Fruit fly (Drosophila melanogaster): ENCODE results near the gene CG12728.

CG12728 gene

DNA sequence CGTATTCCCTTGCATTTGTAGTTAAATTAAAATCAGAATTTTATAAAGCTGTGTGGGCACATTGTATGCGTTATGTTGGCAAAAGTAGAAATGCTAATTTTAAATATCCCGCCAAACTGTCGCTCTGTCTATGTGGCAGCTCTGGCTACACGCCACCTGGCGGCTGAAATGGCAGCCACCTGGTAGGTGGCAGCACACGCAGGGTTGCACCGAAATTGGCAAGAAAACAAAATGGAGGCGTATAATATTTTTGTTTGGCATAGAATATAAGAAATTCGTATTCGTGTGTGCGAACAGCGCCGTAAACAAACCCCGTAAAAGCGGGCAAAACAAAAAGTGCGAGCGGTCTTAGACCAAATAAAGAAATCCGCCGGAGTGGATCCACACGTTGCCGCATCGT is 34.5 kb upstream of the CG12728 start, which contains the start of gene CG12236:
CG12236 (plus strand) TSS at position 220 of the 400 bp plus-strand sequence.
- peak; percentile 37 for TF ChIP-seq CG17801 (GFP tag; optimal IDR thresholded peaks at IDR 0.05; ENCODE audit: partially characterized antibody)

DNA sequence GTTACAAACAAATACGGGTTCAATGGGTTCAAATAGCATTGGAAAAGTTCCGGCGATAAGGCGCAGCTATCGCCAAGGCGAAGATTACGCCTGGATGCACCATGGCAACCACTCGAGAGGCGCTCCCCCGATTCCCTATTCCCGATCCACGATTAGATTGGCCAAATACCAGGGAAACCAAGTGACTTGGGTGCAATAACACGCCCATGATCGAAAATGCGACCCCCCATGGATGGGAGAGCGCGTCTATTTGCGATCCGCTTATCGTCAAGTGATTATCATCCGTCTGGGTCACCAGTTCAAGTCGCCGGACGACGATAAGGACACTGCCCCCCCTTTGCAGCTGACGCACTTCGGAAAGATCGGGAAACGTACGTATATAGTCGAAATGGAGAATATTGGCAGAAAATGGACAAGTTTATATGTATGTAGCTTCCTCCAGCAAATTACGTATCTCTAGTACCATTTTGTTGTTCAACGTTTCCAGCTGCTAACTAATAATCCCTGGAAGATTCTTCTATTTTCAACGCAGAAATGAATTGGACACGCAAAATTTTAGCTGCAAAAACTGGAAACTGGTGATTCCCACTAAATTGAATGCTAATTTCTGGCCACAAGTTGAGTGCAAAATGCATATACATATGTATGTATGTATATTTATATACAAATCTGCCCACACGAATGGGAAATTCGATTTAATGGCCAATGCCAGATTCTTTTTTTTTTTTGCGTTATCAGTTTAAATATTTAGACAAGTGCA is 27.2 kb upstream of the CG12728 start:
- TF ChIP-seq CG17801 (GFP tag; optimal IDR thresholded peaks at IDR 0.05; ENCODE audit: partially characterized antibody): no peak

DNA sequence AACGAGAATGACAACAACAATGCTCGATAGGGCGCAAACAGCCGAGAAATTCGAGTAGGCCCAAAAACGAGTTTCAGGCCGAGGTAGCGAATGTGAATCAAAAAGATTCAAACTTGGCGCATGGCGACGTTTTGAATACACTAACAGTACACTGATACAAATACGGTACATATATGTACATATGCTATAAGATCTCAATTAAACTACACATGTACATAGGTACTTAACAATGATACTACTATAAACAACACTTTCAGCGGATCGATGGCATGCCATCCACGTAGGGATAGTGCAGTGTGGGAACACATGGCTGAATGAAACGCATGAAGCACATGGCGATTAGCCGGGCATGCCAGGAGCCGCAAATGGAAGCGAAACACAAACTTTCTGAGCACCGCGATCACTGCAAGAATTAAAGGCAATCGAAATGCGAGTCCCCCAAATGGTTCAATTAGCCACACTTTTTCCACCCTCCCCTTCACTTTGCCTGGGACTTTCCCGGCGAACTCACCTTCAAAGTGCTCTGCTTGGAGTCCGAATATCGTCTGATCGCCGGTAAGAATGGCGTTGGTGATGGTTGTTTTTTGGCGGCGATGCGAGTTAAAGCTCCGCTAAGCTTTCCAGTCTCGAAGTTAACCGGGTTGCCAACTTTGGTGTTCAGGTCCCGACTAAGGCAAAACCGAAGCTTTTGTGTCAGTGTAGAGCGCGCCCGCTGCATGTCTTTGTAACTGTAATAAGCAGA is 26.5 kb upstream of the CG12728 start:
- TF ChIP-seq CG17801 (GFP tag; optimal IDR thresholded peaks at IDR 0.05; ENCODE audit: partially characterized antibody): peak; percentile 79

DNA sequence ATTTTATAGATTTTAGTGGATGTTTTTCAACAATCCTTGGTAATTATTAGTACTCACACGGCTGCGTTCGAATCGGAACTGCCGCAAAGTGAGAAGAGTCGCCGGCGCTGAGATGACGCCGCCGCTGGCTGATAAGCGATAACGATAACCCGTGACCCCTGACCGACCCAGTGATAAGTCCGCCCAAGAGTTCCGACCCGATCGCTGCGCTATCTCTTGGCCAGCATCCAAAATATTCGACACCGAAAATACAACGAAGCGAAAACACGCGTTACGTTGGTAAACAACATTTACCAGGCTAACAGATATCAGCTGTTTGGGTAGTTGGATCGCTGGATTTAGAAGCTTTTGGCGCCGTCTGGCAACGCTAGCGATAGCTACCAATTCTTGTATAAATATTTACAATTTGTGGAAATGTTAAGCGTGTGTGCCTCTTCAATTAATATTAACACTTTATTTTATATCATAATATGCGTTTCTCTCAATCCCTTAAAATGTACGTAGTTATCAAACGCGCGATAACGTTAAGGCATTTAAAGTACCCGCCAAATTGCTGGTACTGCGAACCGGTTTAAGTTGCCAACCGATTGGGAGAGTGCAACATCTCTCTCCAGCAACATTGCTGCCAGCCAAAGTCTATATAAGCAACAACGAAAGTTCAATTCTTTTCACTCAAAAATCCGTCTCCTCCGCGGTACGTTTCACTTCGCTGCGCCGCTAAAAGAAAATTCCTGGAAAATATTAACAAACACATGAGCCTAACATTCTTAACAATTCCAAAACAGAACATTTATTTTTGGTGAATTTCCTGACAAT is 25.7 kb upstream of the CG12728 start, which contains the start of the genes Shmt and CG3726:
Shmt (minus strand) TSS at position 304 of the 816 bp plus-strand sequence.
CG3726 (plus strand) TSS at position 604 of the 816 bp plus-strand sequence.
- TF ChIP-seq CG17801 (GFP tag; optimal IDR thresholded peaks at IDR 0.05; ENCODE audit: partially characterized antibody): no peak

DNA sequence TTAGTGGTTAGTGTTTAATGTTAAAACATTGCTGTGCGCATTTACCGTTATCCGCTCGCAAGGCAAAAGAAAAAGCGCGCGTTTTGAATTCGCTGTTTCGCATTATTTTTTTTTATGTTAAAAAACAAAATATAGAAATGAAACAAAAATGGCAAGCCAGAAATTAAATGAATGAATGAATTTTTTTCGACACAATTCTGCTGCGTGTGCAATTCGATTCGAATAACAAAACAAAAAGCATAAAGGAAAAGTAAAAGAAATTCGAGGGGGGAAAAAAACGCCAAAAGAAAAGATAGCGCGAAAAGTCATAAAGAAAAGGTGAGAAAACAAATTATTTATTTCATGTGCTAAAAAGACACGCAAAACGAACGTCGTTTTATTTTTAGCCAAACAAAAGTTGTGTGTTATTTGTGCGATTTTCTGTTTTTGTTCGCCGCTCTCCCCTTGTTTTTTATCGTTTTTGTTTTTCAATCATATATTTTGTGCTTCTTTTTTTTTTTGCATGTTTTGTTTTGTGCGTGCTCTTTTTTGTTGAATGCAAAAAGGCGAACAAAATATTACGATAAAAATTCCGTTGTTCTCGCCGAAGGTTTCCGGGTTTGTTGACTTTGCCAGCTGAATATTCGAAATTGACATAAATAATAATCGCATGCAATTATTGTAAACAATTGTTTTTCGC is 25.0 kb upstream of the CG12728 start:
- peak; percentile 25 for TF ChIP-seq CG17801 (GFP tag; optimal IDR thresholded peaks at IDR 0.05; ENCODE audit: partially characterized antibody)

DNA sequence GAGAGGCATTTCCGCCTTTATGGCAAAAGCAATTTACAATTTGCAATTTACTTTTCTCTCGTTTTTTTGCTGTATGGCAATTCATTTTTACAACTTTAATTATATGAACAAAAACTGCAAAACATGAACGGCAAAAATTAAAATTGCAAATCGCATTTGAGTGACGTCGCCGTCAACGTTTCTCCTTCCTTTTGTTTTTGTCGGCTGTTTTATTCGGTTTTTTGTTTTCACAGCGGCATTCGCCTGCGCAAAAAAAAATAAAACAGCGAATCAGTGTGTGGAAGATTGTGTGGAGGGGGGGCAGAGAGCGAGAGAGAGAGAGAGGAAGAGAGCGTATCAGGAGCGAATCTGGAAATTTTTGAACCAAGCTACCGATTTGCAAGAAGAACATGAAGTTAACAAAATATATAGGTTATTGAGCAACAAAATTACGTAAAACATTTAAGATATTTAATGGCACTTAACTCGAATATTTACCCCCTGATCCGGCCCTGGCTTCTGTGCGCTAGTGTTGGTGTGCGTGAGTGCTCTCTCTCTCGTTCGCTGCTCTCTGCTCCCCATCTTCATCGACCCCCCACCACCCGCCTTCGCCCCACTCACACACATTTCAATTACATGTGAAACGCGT is 23.8 kb upstream of the CG12728 start:
- TF ChIP-seq CG17801 (GFP tag; optimal IDR thresholded peaks at IDR 0.05; ENCODE audit: partially characterized antibody): peak; percentile 94

DNA sequence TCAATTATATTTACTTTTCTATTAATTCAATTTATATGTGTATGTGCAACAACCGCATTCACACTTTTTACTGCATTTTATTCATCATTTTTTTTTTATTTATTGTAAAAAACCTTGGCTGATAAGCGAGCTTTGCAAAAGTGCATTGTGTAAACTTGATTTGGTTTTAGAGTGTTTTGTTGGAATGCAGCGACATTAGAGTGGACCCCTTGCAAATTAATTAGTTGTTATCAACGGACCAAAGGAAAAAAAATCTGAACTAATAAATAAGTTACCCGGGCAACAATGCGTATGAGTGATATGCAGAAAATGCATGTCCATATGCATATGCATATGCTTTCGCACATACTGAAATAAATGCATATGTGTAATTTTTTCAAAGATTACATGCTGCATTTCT is 21.5 kb upstream of the CG12728 start:
- TF ChIP-seq CG17801 (GFP tag; optimal IDR thresholded peaks at IDR 0.05; ENCODE audit: partially characterized antibody): no peak

DNA sequence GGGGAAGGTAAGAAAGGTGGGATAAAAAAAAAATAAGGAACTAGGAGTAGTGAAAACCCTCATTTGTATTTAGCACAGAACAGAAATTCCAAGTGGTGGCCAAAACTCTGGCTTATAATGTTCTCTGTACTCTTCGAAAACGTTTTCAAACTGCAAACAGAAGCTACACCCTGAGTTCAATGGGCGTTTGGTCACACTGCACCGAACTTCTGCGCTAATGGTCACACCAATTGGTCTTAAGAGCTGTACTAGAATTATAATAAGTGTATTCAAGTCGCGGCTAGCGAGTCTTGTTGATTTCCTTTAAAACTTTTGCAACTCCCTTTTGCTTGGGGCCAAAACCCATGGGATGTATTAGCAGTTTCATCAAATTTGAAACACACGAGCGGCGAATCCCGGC is 20.3 kb upstream of the CG12728 start:
- no peak for TF ChIP-seq CG17801 (GFP tag; optimal IDR thresholded peaks at IDR 0.05; ENCODE audit: partially characterized antibody)

DNA sequence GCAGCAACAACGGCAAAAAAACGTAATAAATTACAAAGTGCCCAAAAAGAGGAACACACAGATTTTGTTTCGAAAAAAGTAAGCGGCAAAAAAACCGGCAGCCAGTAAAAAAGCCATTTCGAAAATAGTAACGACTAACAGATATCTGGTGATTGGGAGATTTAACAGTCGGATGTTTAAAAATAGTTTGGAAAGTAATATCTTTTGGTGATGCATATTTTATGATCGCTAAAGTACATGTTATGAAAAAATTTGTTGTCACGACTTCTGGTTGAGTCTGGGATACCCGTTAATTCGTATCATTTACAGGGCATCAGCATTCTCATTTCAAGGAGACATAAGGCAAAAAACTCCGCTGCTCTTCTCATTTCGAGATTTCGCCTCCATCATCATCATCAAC is 19.3 kb upstream of the CG12728 start:
- TF ChIP-seq CG17801 (GFP tag; optimal IDR thresholded peaks at IDR 0.05; ENCODE audit: partially characterized antibody): no peak

DNA sequence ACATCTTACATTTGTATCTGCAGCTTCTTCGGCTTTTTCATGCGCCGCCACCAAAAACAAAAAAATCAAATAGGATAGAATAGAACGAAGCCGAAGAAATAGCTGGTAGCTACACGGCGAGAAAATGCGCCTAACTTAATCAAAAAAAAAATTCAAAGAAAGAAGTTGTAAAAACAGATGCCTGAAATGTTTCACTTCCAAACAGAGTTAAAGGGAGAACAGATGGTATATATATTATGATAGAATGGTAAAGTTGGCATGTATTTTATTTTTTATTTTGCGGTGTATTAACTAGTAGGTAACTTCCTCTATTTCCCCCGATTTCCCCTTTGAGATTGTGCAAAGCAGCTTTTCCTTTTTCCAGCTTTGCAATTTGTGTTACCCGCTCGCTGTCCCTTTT is 18.0 kb upstream of the CG12728 start:
- TF ChIP-seq CG17801 (GFP tag; optimal IDR thresholded peaks at IDR 0.05; ENCODE audit: partially characterized antibody): no peak

DNA sequence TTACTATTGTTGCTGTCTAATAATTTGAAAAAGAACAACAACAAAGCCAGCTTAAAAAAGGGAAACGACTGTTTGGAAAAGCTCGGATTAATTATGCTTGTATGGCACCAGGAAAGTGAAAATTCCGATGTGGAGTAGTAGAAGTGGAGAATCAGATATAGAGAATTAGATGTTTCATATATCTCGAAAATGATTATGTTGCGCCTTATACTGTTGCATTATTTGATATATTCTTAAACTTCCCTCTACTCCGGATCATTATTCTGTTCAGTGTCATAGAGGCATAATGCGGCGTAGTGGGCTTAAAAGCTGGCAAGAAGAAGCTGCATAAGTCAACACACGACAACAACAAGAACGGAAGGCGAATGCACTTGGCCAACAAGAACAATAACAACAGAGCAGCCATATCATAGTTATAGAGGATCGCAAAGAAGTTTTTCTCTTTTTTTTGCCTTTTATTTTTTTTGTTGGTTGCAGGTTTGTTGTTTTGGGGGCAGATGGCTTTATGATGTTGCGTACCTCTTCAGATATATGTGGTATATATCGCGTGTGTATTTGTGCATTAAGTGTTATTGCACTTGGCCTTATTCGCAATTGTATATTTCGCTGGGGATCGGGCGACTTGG is 16.5 kb upstream of the CG12728 start:
- peak; percentile 73 for TF ChIP-seq CG17801 (GFP tag; optimal IDR thresholded peaks at IDR 0.05; ENCODE audit: partially characterized antibody)

DNA sequence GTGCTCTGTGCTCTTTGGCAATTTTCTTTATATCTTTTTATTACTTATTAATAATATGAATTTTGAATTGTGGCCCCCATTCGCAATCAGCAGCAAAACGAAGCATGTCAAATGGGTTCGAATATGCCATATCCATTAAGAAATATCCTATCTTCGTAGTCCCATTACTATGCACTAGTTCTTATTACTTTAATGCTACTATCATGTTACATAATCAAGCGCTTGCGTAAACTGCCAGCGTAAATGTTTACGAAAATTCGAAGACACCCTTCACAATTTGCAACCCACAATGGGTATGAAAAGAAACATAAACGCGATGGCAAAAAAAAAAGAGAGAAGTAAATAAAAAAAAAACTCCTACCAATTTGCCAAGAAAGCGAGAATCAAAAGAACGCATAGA is 15.7 kb upstream of the CG12728 start:
- peak; percentile 47 for TF ChIP-seq CG17801 (GFP tag; optimal IDR thresholded peaks at IDR 0.05; ENCODE audit: partially characterized antibody)

DNA sequence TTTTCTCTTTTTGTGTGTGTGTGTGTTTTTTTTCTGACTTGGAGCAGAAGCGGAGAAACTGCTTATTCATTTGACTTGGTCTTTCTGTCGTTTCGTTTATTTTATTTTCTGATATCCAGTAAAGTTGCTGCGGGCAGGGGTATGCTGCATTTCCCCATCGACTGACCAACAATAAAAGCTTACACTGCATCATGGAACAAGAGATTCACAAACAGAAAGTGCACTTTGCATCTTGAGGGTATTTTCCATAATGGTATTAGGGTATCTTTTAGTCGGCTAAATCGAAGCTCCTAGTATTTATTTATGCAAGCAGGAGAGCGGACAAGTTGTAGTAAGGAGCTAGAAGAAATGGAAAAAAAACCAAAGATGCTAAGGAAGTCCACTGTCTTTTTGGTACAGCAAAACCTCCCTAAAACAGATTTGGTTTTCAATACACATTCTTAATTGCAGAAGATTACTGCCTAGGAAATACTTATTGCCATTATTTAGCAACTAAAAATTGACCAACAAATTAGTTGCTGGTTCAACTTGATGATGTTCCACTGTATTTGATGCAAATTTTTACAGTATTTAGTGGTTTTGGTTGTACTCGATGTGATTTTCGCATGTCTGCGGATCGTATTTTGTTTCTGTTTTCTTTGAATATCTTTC is 9.9 kb upstream of the CG12728 start:
- peak; percentile 95 for TF ChIP-seq CG17801 (GFP tag; optimal IDR thresholded peaks at IDR 0.05; ENCODE audit: partially characterized antibody)
